Fruit fly (Drosophila melanogaster) whole organism, embryonic: ENCODE results near the gene asl.

Experiments
- Atf6 ChIP-seq: fragments of 200-800 bp; sonication (Bioruptor generic); IDR thresholded peaks from 2 replicates; pipeline ENCODE4 v1.3.6; 2022; ENCODE audit warnings: missing biosample characterization, missing genetic modification characterization
- CG10462 ChIP-seq: fragments of 200-800 bp; sonication (Bioruptor generic); optimal IDR thresholded peaks from 2 replicates; lab custom pipeline; 2016; ENCODE audit warnings: missing biosample characterization, missing genetic modification characterization
- CG10979 ChIP-seq: fragments of 200-800 bp; sonication (Bioruptor generic); optimal IDR thresholded peaks from 2 replicates; lab custom pipeline; 2018; ENCODE audit warnings: missing biosample characterization, mild to moderate bottlenecking, missing genetic modification characterization, moderate library complexity
- CG11085 ChIP-seq: fragments of 200-800 bp; sonication (Bioruptor generic); IDR thresholded peaks from 2 replicates; pipeline ENCODE4 v1.3.6; 2022; ENCODE audit warnings: missing biosample characterization, missing genetic modification characterization
- CG11093 ChIP-seq: fragments of 200-800 bp; sonication (Bioruptor generic); IDR thresholded peaks from 3 replicates; pipeline ENCODE4 v1.3.6; 2022; ENCODE audit warnings: missing biosample characterization, missing genetic modification characterization
- CG12219 ChIP-seq: fragments of 200-800 bp; sonication (Bioruptor generic); optimal IDR thresholded peaks from 3 replicates; lab custom pipeline; 2018; ENCODE audit warnings: missing biosample characterization, mild to moderate bottlenecking, missing genetic modification characterization
- CG12391 ChIP-seq: fragments of 200-800 bp; sonication (Bioruptor generic); optimal IDR thresholded peaks from 3 replicates; lab custom pipeline; 2018; ENCODE audit warnings: missing biosample characterization, mild to moderate bottlenecking, missing genetic modification characterization, moderate library complexity
- CG13894 ChIP-seq: fragments of 200-800 bp; sonication (Bioruptor generic); optimal IDR thresholded peaks from 3 replicates; lab custom pipeline; 2018; ENCODE audit warnings: missing biosample characterization, mild to moderate bottlenecking, missing genetic modification characterization, moderate library complexity
- CG14441 ChIP-seq: fragments of 200-800 bp; sonication (Bioruptor generic); IDR thresholded peaks from 2 replicates; pipeline ENCODE4 v1.3.6; 2022; ENCODE audit warnings: missing biosample characterization, missing genetic modification characterization
- CG14667 ChIP-seq: fragments of 200-800 bp; sonication (Bioruptor generic); IDR thresholded peaks from 2 replicates; pipeline ENCODE4 v1.3.6; 2022; ENCODE audit warnings: missing biosample characterization, missing genetic modification characterization
- CG1647 ChIP-seq: fragments of 200-800 bp; sonication (Bioruptor generic); optimal IDR thresholded peaks from 3 replicates; lab custom pipeline; 2016; ENCODE audit warnings: missing biosample characterization, missing genetic modification characterization
- CG17568 ChIP-seq: fragments of 200-800 bp; sonication (Bioruptor generic); optimal IDR thresholded peaks from 2 replicates; lab custom pipeline; 2018; ENCODE audit warnings: missing biosample characterization, mild to moderate bottlenecking, missing genetic modification characterization, moderate library complexity
- CG2202 ChIP-seq: fragments of 200-800 bp; sonication (Bioruptor generic); optimal IDR thresholded peaks from 2 replicates; lab custom pipeline; 2018; ENCODE audit warnings: missing biosample characterization, mild to moderate bottlenecking, missing genetic modification characterization
- CG2678 ChIP-seq: fragments of 200-800 bp; sonication (Bioruptor generic); optimal IDR thresholded peaks from 3 replicates; lab custom pipeline; 2019; ENCODE audit warnings: missing biosample characterization, mild to moderate bottlenecking, missing genetic modification characterization, moderate library complexity
- CG2712 ChIP-seq: fragments of 200-800 bp; optimal IDR thresholded peaks from 3 replicates; lab custom pipeline; 2019; ENCODE audit warnings: missing biosample characterization, mild to moderate bottlenecking, missing genetic modification characterization, moderate library complexity
- CG30020 ChIP-seq: fragments of 200-800 bp; optimal IDR thresholded peaks from 2 replicates; lab custom pipeline; 2019; ENCODE audit warnings: missing biosample characterization, mild to moderate bottlenecking, missing genetic modification characterization, moderate library complexity
- CG30403 ChIP-seq: fragments of 200-800 bp; sonication (Bioruptor generic); optimal IDR thresholded peaks from 3 replicates; lab custom pipeline; 2016; ENCODE audit warnings: missing biosample characterization, missing genetic modification characterization
- CG31388 ChIP-seq: fragments of 200-800 bp; sonication (Bioruptor generic); optimal IDR thresholded peaks from 2 replicates; lab custom pipeline; 2016; ENCODE audit warnings: missing biosample characterization, missing genetic modification characterization
- CG3163 ChIP-seq: fragments of 200-800 bp; sonication (Bioruptor generic); optimal IDR thresholded peaks from 3 replicates; lab custom pipeline; 2016; ENCODE audit warnings: missing biosample characterization, missing genetic modification characterization
- CG3838 ChIP-seq: fragments of 200-800 bp; sonication (Bioruptor generic); optimal IDR thresholded peaks from 3 replicates; lab custom pipeline; 2016; ENCODE audit warnings: missing biosample characterization, missing genetic modification characterization
- CG4404 ChIP-seq: fragments of 200-800 bp; sonication (Bioruptor generic); IDR thresholded peaks from 2 replicates; pipeline ENCODE4 v1.3.6; 2022; ENCODE audit warnings: missing biosample characterization, missing genetic modification characterization
- CG4730 ChIP-seq: fragments of 200-800 bp; sonication (Bioruptor generic); IDR thresholded peaks from 2 replicates; pipeline ENCODE4 v1.3.6; 2022; ENCODE audit warnings: missing biosample characterization, missing genetic modification characterization
- CG6813 ChIP-seq: fragments of 200-800 bp; sonication (Bioruptor generic); optimal IDR thresholded peaks from 2 replicates; lab custom pipeline; 2017; ENCODE audit warnings: missing biosample characterization, missing genetic modification characterization, mild to moderate bottlenecking, moderate library complexity, missing genetic modification reagents
- CG7372 ChIP-seq: fragments of 200-800 bp; sonication (Bioruptor generic); IDR thresholded peaks from 2 replicates; pipeline ENCODE4 v1.3.6; 2022; ENCODE audit warnings: missing biosample characterization, missing genetic modification characterization
- CG9876 ChIP-seq: fragments of 200-800 bp; sonication (Bioruptor generic); optimal IDR thresholded peaks from 2 replicates; lab custom pipeline; 2016; ENCODE audit warnings: missing biosample characterization, missing genetic modification characterization
- Dek ChIP-seq: fragments of 200-800 bp; sonication (Bioruptor generic); optimal IDR thresholded peaks from 3 replicates; lab custom pipeline; 2019; ENCODE audit warnings: missing biosample characterization, mild to moderate bottlenecking, missing genetic modification characterization, moderate library complexity
- Dfd ChIP-seq, 2 experiments: fragments of >200 bp; optimal IDR thresholded peaks; 2 replicates each; lab custom pipeline; 2017; ENCODE audit warnings: missing biosample characterization in 2 of 2, missing genetic modification characterization in 2 of 2
- E2f2 ChIP-seq: fragments of 200-800 bp; sonication (Bioruptor generic); IDR thresholded peaks from 2 replicates; pipeline ENCODE4 v1.3.6; 2022; ENCODE audit warnings: missing biosample characterization, missing genetic modification characterization
- Fer1 ChIP-seq: fragments of 200-800 bp; sonication (Bioruptor generic); optimal IDR thresholded peaks from 2 replicates; lab custom pipeline; 2017; ENCODE audit warnings: missing biosample characterization, mild to moderate bottlenecking, missing genetic modification characterization
- H2.0 ChIP-seq: fragments of 200-800 bp; sonication (Bioruptor generic); IDR thresholded peaks from 2 replicates; pipeline ENCODE4 v1.3.6; 2022; ENCODE audit warnings: missing biosample characterization, missing genetic modification characterization
- Meics ChIP-seq: fragments of 200-800 bp; sonication (Bioruptor generic); optimal IDR thresholded peaks from 2 replicates; lab custom pipeline; 2017; ENCODE audit warnings: missing biosample characterization, mild to moderate bottlenecking, missing genetic modification characterization
- Mes4 ChIP-seq: fragments of 200-800 bp; sonication (Bioruptor generic); optimal IDR thresholded peaks from 2 replicates; lab custom pipeline; 2016; ENCODE audit warnings: missing biosample characterization, missing genetic modification characterization
- Oaz ChIP-seq: fragments of 200-800 bp; sonication (Bioruptor generic); IDR thresholded peaks from 2 replicates; pipeline ENCODE4 v1.3.6; 2022; ENCODE audit warnings: missing biosample characterization, missing genetic modification characterization
- Optix ChIP-seq: fragments of 200-800 bp; sonication (Bioruptor generic); IDR thresholded peaks from 3 replicates; pipeline ENCODE4 v1.3.6; 2022; ENCODE audit warnings: missing biosample characterization, missing genetic modification characterization
- PHDP ChIP-seq: fragments of 200-800 bp; sonication (Bioruptor generic); optimal IDR thresholded peaks from 3 replicates; lab custom pipeline; 2018; ENCODE audit warnings: missing biosample characterization, mild to moderate bottlenecking, missing genetic modification characterization, moderate library complexity
- Poxn ChIP-seq: fragments of 200-800 bp; sonication (Bioruptor generic); IDR thresholded peaks from 2 replicates; pipeline ENCODE4 v1.3.6; 2022; ENCODE audit warnings: missing biosample characterization, missing genetic modification characterization
- TFAM ChIP-seq: fragments of 200-800 bp; sonication (Bioruptor generic); optimal IDR thresholded peaks from 2 replicates; lab custom pipeline; 2017; ENCODE audit warnings: missing biosample characterization, missing genetic modification characterization, inconsistent platforms
- amos ChIP-seq: fragments of 200-800 bp; sonication (Bioruptor generic); IDR thresholded peaks from 2 replicates; pipeline ENCODE4 v1.3.6; 2022; ENCODE audit warnings: missing biosample characterization, missing genetic modification characterization; ENCODE audit not compliant: partially characterized antibody
- az2 ChIP-seq: fragments of 200-800 bp; sonication (Bioruptor generic); optimal IDR thresholded peaks from 3 replicates; lab custom pipeline; 2016; ENCODE audit warnings: missing biosample characterization, missing genetic modification characterization
- bbx ChIP-seq: fragments of 200-800 bp; sonication (Bioruptor generic); IDR thresholded peaks from 2 replicates; pipeline ENCODE4 v1.3.6; 2022; ENCODE audit warnings: missing biosample characterization, missing genetic modification characterization; ENCODE audit not compliant: partially characterized antibody
- cas ChIP-seq: fragments of 200-800 bp; sonication (Bioruptor generic); IDR thresholded peaks from 2 replicates; pipeline ENCODE4 v1.3.6; 2022; ENCODE audit warnings: missing biosample characterization, missing genetic modification characterization
- chinmo ChIP-seq: fragments of 200-800 bp; sonication (Bioruptor generic); IDR thresholded peaks from 4 replicates; pipeline ENCODE4 v1.3.6; 2022; ENCODE audit warnings: missing biosample characterization, missing genetic modification characterization; ENCODE audit not compliant: partially characterized antibody
- croc ChIP-seq: fragments of 200-800 bp; sonication (Bioruptor generic); conservative IDR thresholded peaks from 3 replicates; pipeline ENCODE4 v1.3.6; 2022; ENCODE audit warnings: missing biosample characterization, missing genetic modification characterization
- dysf ChIP-seq: fragments of 200-800 bp; sonication (Bioruptor generic); IDR thresholded peaks from 3 replicates; pipeline ENCODE4 v1.3.6; 2022; ENCODE audit warnings: missing biosample characterization, missing genetic modification characterization
- ewg ChIP-seq: fragments of 200-800 bp; sonication (Bioruptor generic); optimal IDR thresholded peaks from 3 replicates; lab custom pipeline; 2017; ENCODE audit warnings: mild to moderate bottlenecking, missing biosample characterization, missing genetic modification reagents, missing genetic modification characterization
- jing ChIP-seq: fragments of 200-800 bp; sonication (Bioruptor generic); optimal IDR thresholded peaks from 2 replicates; lab custom pipeline; 2018; ENCODE audit warnings: missing biosample characterization, mild to moderate bottlenecking, missing genetic modification characterization
- pan ChIP-seq, 4 experiments: fragments of >200 bp in 3 of 4; fragments of 200-800 bp in 1 of 4; sonication (Bioruptor generic) in 1 of 4; optimal IDR thresholded peaks in 3 of 4; IDR thresholded peaks in 1 of 4; 2 replicates each; pipeline versions ENCODE4 v1.3.6 to Lab custom; 2017 to 2022; ENCODE audit warnings: missing biosample characterization in 2 of 4, missing genetic modification characterization in 2 of 4, mixed read lengths in 1 of 4
- row ChIP-seq: fragments of 200-800 bp; sonication (Bioruptor generic); IDR thresholded peaks from 3 replicates; pipeline ENCODE4 v1.3.6; 2022; ENCODE audit warnings: missing biosample characterization, missing genetic modification characterization
- sim ChIP-seq: fragments of 200-800 bp; sonication (Bioruptor generic); IDR thresholded peaks from 2 replicates; pipeline ENCODE4 v1.3.6; 2022; ENCODE audit warnings: missing biosample characterization, missing genetic modification characterization
- tin ChIP-seq: fragments of 200-800 bp; sonication (Bioruptor generic); optimal IDR thresholded peaks from 3 replicates; lab custom pipeline; 2016; ENCODE audit warnings: missing biosample characterization, missing genetic modification characterization
- unpg ChIP-seq: fragments of 200-800 bp; sonication (Bioruptor generic); optimal IDR thresholded peaks from 3 replicates; lab custom pipeline; 2018; ENCODE audit warnings: missing biosample characterization, mild to moderate bottlenecking, missing genetic modification characterization, moderate library complexity

asl gene

DNA sequence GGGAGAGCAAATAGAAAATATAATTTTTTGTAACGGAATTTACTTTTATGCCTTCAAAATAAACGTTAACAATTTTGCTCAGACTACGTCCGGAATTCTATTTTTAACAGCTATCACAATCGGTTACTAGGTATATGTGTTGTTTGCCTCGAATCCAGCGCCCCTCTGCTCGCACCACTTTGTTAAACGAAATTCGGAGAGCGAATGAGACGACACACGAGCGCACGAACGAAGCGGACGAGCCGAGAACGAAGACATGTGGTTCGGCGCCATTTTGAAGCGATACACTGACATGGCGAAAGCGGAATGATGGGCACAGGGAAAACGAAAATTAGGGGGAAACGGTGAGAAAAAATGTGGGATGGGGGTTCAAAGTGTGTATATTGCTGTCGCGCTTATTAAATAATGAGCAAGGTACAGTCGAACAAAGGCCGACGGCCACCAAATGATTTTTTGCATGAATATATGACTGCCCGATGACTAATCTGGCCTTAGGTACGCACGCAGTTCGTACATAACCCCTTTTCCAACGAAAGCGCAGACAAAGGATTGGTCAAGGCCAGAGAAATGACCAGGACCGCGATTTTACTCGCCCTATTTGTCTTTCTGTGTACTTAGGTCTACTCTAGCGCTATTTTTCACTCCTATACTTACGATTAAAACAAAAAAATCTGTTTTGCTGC lies 5.8 kb downstream of the asl start (continued):
- TF ChIP-seq CG14667 (GFP tag; lab: Robert Waterston, UW) (no peak), cas (no peak), CG2202 (tag; lab: Kevin White, UChicago) (no peak), ewg (GFP tag; lab: Kevin White, UChicago) (no peak), CG30403 (GFP tag; lab: Kevin White, UChicago) (no peak), CG11085 (no peak), CG7372 (no peak), CG14441 (no peak), CG17568 (GFP tag; lab: Kevin White, UChicago) (no peak), CG30020 (tag; lab: Kevin White, UChicago) (no peak), bbx (no peak), CG12391 (tag; lab: Kevin White, UChicago) (peak; percentile 22), CG11093 (GFP tag; lab: Robert Waterston, UW) (no peak), CG2678 (tag; lab: Kevin White, UChicago) (peak; percentile 30), sim (GFP tag; lab: Robert Waterston, UW) (no peak), CG10979 (tag; lab: Kevin White, UChicago) (no peak), pan (optimal IDR thresholded peaks at IDR 0.05; lab: Kevin White, UChicago) (no peak), pan (GFP tag; optimal IDR thresholded peaks at IDR 0.05 in 1 of 2, IDR thresholded peaks at IDR 0.05 in 1 of 2) (no peak), Mes4 (GFP tag; lab: Kevin White, UChicago) (no peak), tin (GFP tag; lab: Kevin White, UChicago) (no peak), E2f2 (GFP tag; lab: Robert Waterston, UW) (no peak), Atf6 (no peak), az2 (GFP tag; lab: Kevin White, UChicago) (no peak), H2.0 (GFP tag; lab: Robert Waterston, UW) (no peak), CG6813 (GFP tag; lab: Kevin White, UChicago) (no peak), Dek (tag; lab: Kevin White, UChicago) (no peak), CG4404 (GFP tag; lab: Robert Waterston, UW) (no peak), Meics (peak; percentile 57), Dfd (GFP tag; optimal IDR thresholded peaks at IDR 0.05; lab: Kevin White, UChicago) (no peak), CG3838 (GFP tag; lab: Kevin White, UChicago) (no peak), CG9876 (no peak), unpg (GFP tag; lab: Kevin White, UChicago) (no peak), CG1647 (GFP tag; lab: Kevin White, UChicago) (no peak), row (GFP tag; lab: Robert Waterston, UW) (no peak), CG13894 (tag; lab: Kevin White, UChicago) (peak; percentile 77), CG12219 (no peak), croc (GFP tag; lab: Robert Waterston, UW) (no peak), PHDP (tag; lab: Kevin White, UChicago) (peak; percentile 13), CG31388 (no peak), CG10462 (no peak), TFAM (GFP tag; lab: Kevin White, UChicago) (no peak), chinmo (GFP tag; lab: Robert Waterston, UW) (no peak), Fer1 (GFP tag; lab: Kevin White, UChicago) (peak; percentile 42), Poxn (GFP tag; lab: Robert Waterston, UW) (no peak), dysf (GFP tag; lab: Robert Waterston, UW) (no peak), CG3163 (GFP tag; lab: Kevin White, UChicago) (no peak), CG2712 (tag; lab: Kevin White, UChicago) (no peak), CG4730 (GFP tag; lab: Robert Waterston, UW) (no peak), amos (GFP tag; lab: Robert Waterston, UW) (no peak), Oaz (GFP tag; lab: Robert Waterston, UW) (no peak), jing (no peak), Optix (GFP tag; lab: Robert Waterston, UW) (no peak)
